Worm (Caenorhabditis elegans) whole organism, L2 larva: Measurements from ENCODE around the gene lin-24.

Source experiments
- Y55F3AM.14 ChIP-seq: fragments of 200-800 bp; sonication (Bioruptor generic); optimal IDR thresholded peaks from 2 replicates; lab custom pipeline; 2018; ENCODE audit warnings: mild to moderate bottlenecking, missing genetic modification characterization, missing compliant biosample characterization
- ceh-82 ChIP-seq: fragments of 150-350 bp; optimal IDR thresholded peaks from 2 replicates; lab custom pipeline; 2014; ENCODE audit warnings: missing biosample characterization, missing genetic modification characterization
- nhr-12 ChIP-seq: fragments of 150-350 bp; optimal IDR thresholded peaks from 2 replicates; lab custom pipeline; 2014; ENCODE audit warnings: missing biosample characterization, missing genetic modification characterization
- nhr-237 ChIP-seq: fragments of 150-350 bp; optimal IDR thresholded peaks from 2 replicates; lab custom pipeline; 2014; ENCODE audit warnings: missing biosample characterization, missing genetic modification characterization

DNA sequence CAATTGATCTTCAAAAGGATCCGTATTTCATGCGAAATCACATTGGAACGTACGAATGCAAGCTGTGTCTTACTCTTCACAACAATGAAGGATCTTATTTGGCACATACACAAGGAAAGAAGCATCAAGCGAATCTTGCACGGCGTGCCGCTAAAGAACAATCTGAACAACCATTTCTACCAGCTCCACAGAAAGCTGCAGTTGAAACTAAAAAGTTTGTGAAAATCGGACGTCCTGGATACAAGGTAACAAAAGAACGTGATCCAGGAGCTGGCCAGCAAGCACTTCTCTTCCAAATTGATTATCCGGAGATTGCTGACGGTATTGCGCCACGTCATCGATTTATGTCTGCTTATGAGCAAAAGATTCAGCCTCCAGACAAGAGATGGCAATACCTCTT is 44.7 kb upstream of the lin-24 start:
- TF ChIP-seq Y55F3AM.14 (GFP tag; lab: Kevin White, UChicago) (no peak), ceh-82 (tag; lab: Kevin White, UChicago) (no peak), nhr-237 (tag; lab: Kevin White, UChicago) (no peak), nhr-12 (no peak)
